Fruit fly (Drosophila melanogaster): Measurements from ENCODE around the gene CG10383.

The CG10383 gene

dm6 chr2L:18652663-18653327 lies 42.6 kb downstream of the CG10383 start, which contains the start of gene Cyp310a1:
TSS of gene Cyp310a1 (minus strand) at chr2L:18653010.
- TF ChIP-seq Rel (GFP tag; optimal IDR thresholded peaks at IDR 0.05) (no peak), Rel (tag; optimal IDR thresholded peaks at IDR 0.05) (peak; percentile 83), GATAd (GFP tag; optimal IDR thresholded peaks at IDR 0.05) (no peak), dl (GFP tag; optimal IDR thresholded peaks at IDR 0.05; ENCODE audit: insufficient read depth in 1 of 2, partially characterized antibody in 2 of 2) (no peak)

dm6 chr2L:18647857-18648652 lies 47.3 kb downstream of the CG10383 start:
- TF ChIP-seq OdsH (GFP tag; optimal IDR thresholded peaks at IDR 0.05) (peak; percentile 47), Hr83 (GFP tag; optimal IDR thresholded peaks at IDR 0.05; ENCODE audit: poor library complexity, severe bottlenecking) (no peak), h (GFP tag; optimal IDR thresholded peaks at IDR 0.05) (peak; percentile 44), tai (GFP tag; optimal IDR thresholded peaks at IDR 0.05) (no peak), dmrt93B (GFP tag; optimal IDR thresholded peaks at IDR 0.05) (no peak), ey (GFP tag; optimal IDR thresholded peaks at IDR 0.05) (peak; percentile 20), N (GFP tag; optimal IDR thresholded peaks at IDR 0.05) (no peak), Dfd (GFP tag; optimal IDR thresholded peaks at IDR 0.05) (no peak), sage (GFP tag; optimal IDR thresholded peaks at IDR 0.05) (no peak), Hnf4 (GFP tag; optimal IDR thresholded peaks at IDR 0.05) (peak; percentile 44), jim (GFP tag; optimal IDR thresholded peaks at IDR 0.05) (no peak), lola (GFP tag; optimal IDR thresholded peaks at IDR 0.05) (no peak), rgr (GFP tag; optimal IDR thresholded peaks at IDR 0.05) (peak; percentile 20), pan (optimal IDR thresholded peaks at IDR 0.05) (no peak), woc (GFP tag; optimal IDR thresholded peaks at IDR 0.05) (peak; percentile 10), psq (GFP tag; optimal IDR thresholded peaks at IDR 0.05) (peak; percentile 58), Sp1 (GFP tag; optimal IDR thresholded peaks at IDR 0.05) (peak; percentile 40), sv (GFP tag; optimal IDR thresholded peaks at IDR 0.05) (no peak), CG9705 (GFP tag; optimal IDR thresholded peaks at IDR 0.05) (no peak), Mio (GFP tag; optimal IDR thresholded peaks at IDR 0.05) (no peak), fru (GFP tag; optimal IDR thresholded peaks at IDR 0.05) (peak; percentile 62), br (GFP tag; optimal IDR thresholded peaks at IDR 0.05) (peak; percentile 22), foxo (GFP tag; optimal IDR thresholded peaks at IDR 0.05) (peak in 1 of 2 experiments; percentile 59), Jra (GFP tag; optimal IDR thresholded peaks at IDR 0.05) (no peak)

- no peak for TF ChIP-seq Rel (GFP tag; optimal IDR thresholded peaks at IDR 0.05)
- no peak for TF ChIP-seq Rel (tag; optimal IDR thresholded peaks at IDR 0.05)
- TF ChIP-seq Hr78 (GFP tag; optimal IDR thresholded peaks at IDR 0.05): no peak
- TF ChIP-seq tai (GFP tag; optimal IDR thresholded peaks at IDR 0.05): no peak
- TF ChIP-seq Sp1 (GFP tag; optimal IDR thresholded peaks at IDR 0.05): peak; percentile 31
- no peak for TF ChIP-seq Jra (GFP tag; optimal IDR thresholded peaks at IDR 0.05)
- no peak for TF ChIP-seq brk (GFP tag; optimal IDR thresholded peaks at IDR 0.05)
- peak; percentile 52 for TF ChIP-seq HLH106 (tag; optimal IDR thresholded peaks at IDR 0.05)
- TF ChIP-seq pan (optimal IDR thresholded peaks at IDR 0.05): no peak
- no peak for TF ChIP-seq CG32264 (GFP tag; optimal IDR thresholded peaks at IDR 0.05)
- peak; percentile 56 for TF ChIP-seq br (GFP tag; optimal IDR thresholded peaks at IDR 0.05)
- peak; percentile 21 for TF ChIP-seq Hnf4 (GFP tag; optimal IDR thresholded peaks at IDR 0.05)
- peak in 1 of 2 experiments; percentile 59 for TF ChIP-seq foxo (GFP tag; optimal IDR thresholded peaks at IDR 0.05)
- TF ChIP-seq N (GFP tag; optimal IDR thresholded peaks at IDR 0.05): no peak
- no peak for TF ChIP-seq CrebA (GFP tag; optimal IDR thresholded peaks at IDR 0.05; ENCODE audit: borderline replicate concordance)
- no peak for TF ChIP-seq Vsx2 (GFP tag; optimal IDR thresholded peaks at IDR 0.05; ENCODE audit: partially characterized antibody)
- no peak for TF ChIP-seq lola (GFP tag; optimal IDR thresholded peaks at IDR 0.05)
- peak; percentile 30 for TF ChIP-seq rgr (GFP tag; optimal IDR thresholded peaks at IDR 0.05)
- peak; percentile 17 for TF ChIP-seq dmrt93B (GFP tag; optimal IDR thresholded peaks at IDR 0.05)
- no peak for TF ChIP-seq usp (GFP tag; optimal IDR thresholded peaks at IDR 0.05)
- no peak for TF ChIP-seq Abd-B (GFP tag; optimal IDR thresholded peaks at IDR 0.05)
- TF ChIP-seq h (GFP tag; optimal IDR thresholded peaks at IDR 0.05): peak; percentile 54
- TF ChIP-seq OdsH (GFP tag; optimal IDR thresholded peaks at IDR 0.05): peak; percentile 28
- TF ChIP-seq fru (GFP tag; optimal IDR thresholded peaks at IDR 0.05): peak; percentile 66
- peak; percentile 9 for TF ChIP-seq psq (GFP tag; optimal IDR thresholded peaks at IDR 0.05)
- peak; percentile 54 for TF ChIP-seq ey (GFP tag; optimal IDR thresholded peaks at IDR 0.05)
- TF ChIP-seq woc (GFP tag; optimal IDR thresholded peaks at IDR 0.05): peak; percentile 50
- no peak for TF ChIP-seq Mio (GFP tag; optimal IDR thresholded peaks at IDR 0.05)
- TF ChIP-seq dl (GFP tag; optimal IDR thresholded peaks at IDR 0.05; ENCODE audit: insufficient read depth in 1 of 2, partially characterized antibody in 2 of 2): no peak
- TF ChIP-seq GATAd (GFP tag; optimal IDR thresholded peaks at IDR 0.05): no peak
- no peak for TF ChIP-seq sv (GFP tag; optimal IDR thresholded peaks at IDR 0.05)
These were observed 49.9 kb downstream of the CG10383 start for dm6 chr2L:18645468-18645867.
